Fruit fly (Drosophila melanogaster): ENCODE measurements around the gene CG7091.

CG7091 gene

DNA sequence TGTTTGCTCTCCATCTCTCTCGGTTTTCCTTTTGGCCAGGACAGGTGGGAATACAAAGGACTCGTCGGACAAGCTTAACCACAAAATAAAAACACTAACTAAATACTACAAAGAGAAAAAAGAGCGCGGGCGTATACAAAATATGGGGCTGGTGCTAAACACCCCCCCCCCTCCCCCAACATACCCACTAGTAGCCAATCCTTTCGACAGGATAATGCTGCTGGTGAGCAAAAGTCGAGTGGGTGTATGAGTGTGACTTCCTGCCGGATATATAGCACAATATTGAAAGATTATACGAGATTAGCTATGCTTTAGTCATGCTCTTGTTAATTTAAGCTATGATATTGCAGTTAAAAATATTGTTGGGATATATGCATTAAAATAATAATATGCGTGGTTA, 2.6 kb upstream of the CG7091 start:
- TF ChIP-seq Dfd (GFP tag; optimal IDR thresholded peaks at IDR 0.05) (peak; percentile 95), tai (GFP tag; optimal IDR thresholded peaks at IDR 0.05) (no peak)

DNA sequence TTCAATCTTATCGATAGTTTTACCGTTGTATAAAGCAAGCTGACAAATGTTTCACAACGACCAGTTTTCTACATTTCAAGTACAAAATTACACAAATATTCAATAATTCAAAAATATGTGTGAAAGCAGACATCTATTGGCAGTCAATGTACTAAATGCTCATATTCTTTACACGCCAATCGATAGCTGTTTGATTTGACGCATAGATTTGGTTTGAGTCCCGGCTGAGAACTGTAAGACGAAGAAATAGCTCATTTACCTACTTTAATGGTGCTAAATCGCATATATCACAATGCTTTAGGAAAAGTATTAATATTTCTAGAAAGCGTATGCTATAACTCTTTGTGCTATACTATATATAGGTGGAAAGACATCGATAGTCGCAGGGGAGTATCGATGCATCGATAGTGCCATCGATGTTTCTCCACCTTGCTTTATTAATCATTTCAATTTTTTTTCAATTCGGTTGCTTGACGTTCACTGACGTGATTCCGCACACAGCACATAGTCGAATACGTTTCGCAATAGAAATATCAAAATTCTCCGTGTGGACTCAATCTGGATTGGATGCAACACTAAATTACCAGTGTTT, 2.9 kb downstream of the CG7091 start, which contains the start of gene Paip2:
TSS of gene Paip2 (plus strand) at position 165 of the 592 bp plus-strand sequence.
- TF ChIP-seq dmrt93B (GFP tag; optimal IDR thresholded peaks at IDR 0.05) (no peak), jim (GFP tag; optimal IDR thresholded peaks at IDR 0.05) (no peak), psq (GFP tag; optimal IDR thresholded peaks at IDR 0.05) (peak; percentile 20), HLH106 (tag; optimal IDR thresholded peaks at IDR 0.05) (no peak), Hr78 (GFP tag; optimal IDR thresholded peaks at IDR 0.05) (no peak), sv (GFP tag; optimal IDR thresholded peaks at IDR 0.05) (no peak), lola (GFP tag; optimal IDR thresholded peaks at IDR 0.05) (no peak), Vsx2 (GFP tag; optimal IDR thresholded peaks at IDR 0.05; ENCODE audit: partially characterized antibody) (no peak), Dif (GFP tag; optimal IDR thresholded peaks at IDR 0.05; ENCODE audit: partially characterized antibody) (no peak), fru (GFP tag; optimal IDR thresholded peaks at IDR 0.05) (no peak), Dfd (GFP tag; optimal IDR thresholded peaks at IDR 0.05) (no peak), tai (GFP tag; optimal IDR thresholded peaks at IDR 0.05) (peak; percentile 24), rgr (GFP tag; optimal IDR thresholded peaks at IDR 0.05) (peak; percentile 14), br (GFP tag; optimal IDR thresholded peaks at IDR 0.05) (no peak), woc (GFP tag; optimal IDR thresholded peaks at IDR 0.05) (no peak), dsf (GFP tag; optimal IDR thresholded peaks at IDR 0.05; ENCODE audit: borderline replicate concordance) (no peak), dl (GFP tag; optimal IDR thresholded peaks at IDR 0.05; ENCODE audit: insufficient read depth in 1 of 2, partially characterized antibody in 2 of 2) (no peak), foxo (GFP tag; optimal IDR thresholded peaks at IDR 0.05) (no peak), brk (GFP tag; optimal IDR thresholded peaks at IDR 0.05) (peak; percentile 51), Jra (GFP tag; optimal IDR thresholded peaks at IDR 0.05) (peak; percentile 19), GATAd (GFP tag; optimal IDR thresholded peaks at IDR 0.05) (no peak), Sp1 (GFP tag; optimal IDR thresholded peaks at IDR 0.05) (peak; percentile 0), sage (GFP tag; optimal IDR thresholded peaks at IDR 0.05) (no peak), CG32264 (GFP tag; optimal IDR thresholded peaks at IDR 0.05) (no peak), pan (optimal IDR thresholded peaks at IDR 0.05) (no peak), h (GFP tag; optimal IDR thresholded peaks at IDR 0.05) (peak; percentile 26), N (GFP tag; optimal IDR thresholded peaks at IDR 0.05) (no peak), Hnf4 (GFP tag; optimal IDR thresholded peaks at IDR 0.05) (peak; percentile 32), CG9705 (GFP tag; optimal IDR thresholded peaks at IDR 0.05) (no peak), Abd-B (GFP tag; optimal IDR thresholded peaks at IDR 0.05) (no peak), Myc (optimal IDR thresholded peaks at IDR 0.05) (peak; percentile 26), OdsH (GFP tag; optimal IDR thresholded peaks at IDR 0.05) (no peak), usp (GFP tag; optimal IDR thresholded peaks at IDR 0.05) (no peak), Rel (GFP tag; optimal IDR thresholded peaks at IDR 0.05) (no peak), Rel (tag; optimal IDR thresholded peaks at IDR 0.05) (peak; percentile 46), CrebA (GFP tag; optimal IDR thresholded peaks at IDR 0.05; ENCODE audit: borderline replicate concordance) (no peak), ey (GFP tag; optimal IDR thresholded peaks at IDR 0.05) (no peak), Hr83 (GFP tag; optimal IDR thresholded peaks at IDR 0.05; ENCODE audit: poor library complexity, severe bottlenecking) (no peak), Mio (GFP tag; optimal IDR thresholded peaks at IDR 0.05) (no peak)
